Worm (Caenorhabditis elegans) whole organism, late embryonic: ENCODE data around the gene bgnt-1.1.

Source experiments
- C08G9.2 ChIP-seq: sonication (generic microtip); optimal IDR thresholded peaks from 2 replicates; lab custom pipeline; 2016; ENCODE audit warnings: mild to moderate bottlenecking, missing genetic modification characterization, moderate library complexity, missing compliant biosample characterization
- C38D4.7 ChIP-seq: fragments of 200-800 bp; sonication (Bioruptor generic); optimal IDR thresholded peaks from 2 replicates; lab custom pipeline; 2018; ENCODE audit warnings: mild to moderate bottlenecking, missing genetic modification characterization, moderate library complexity, missing compliant biosample characterization
- K02D7.2 ChIP-seq: sonication (generic microtip); optimal IDR thresholded peaks from 2 replicates; lab custom pipeline; 2017; ENCODE audit warnings: mild to moderate bottlenecking, missing genetic modification characterization, missing compliant biosample characterization
- T23F11.4 ChIP-seq: fragments of 200-800 bp; sonication (Bioruptor generic); optimal IDR thresholded peaks from 2 replicates; lab custom pipeline; 2018; ENCODE audit warnings: mild to moderate bottlenecking, missing genetic modification characterization, missing compliant biosample characterization
- ahr-1 ChIP-seq: sonication (generic microtip); optimal IDR thresholded peaks from 2 replicates; lab custom pipeline; 2016; ENCODE audit warnings: missing genetic modification characterization, missing compliant biosample characterization
- ama-1 ChIP-seq: fragments of 150-350 bp; optimal IDR thresholded peaks from 2 replicates; lab custom pipeline; 2014
- ceh-18 ChIP-seq: sonication (generic microtip); optimal IDR thresholded peaks from 2 replicates; lab custom pipeline; 2016; ENCODE audit warnings: missing genetic modification characterization, missing compliant biosample characterization
- ceh-19 ChIP-seq: fragments of 200-800 bp; sonication (Bioruptor generic); optimal IDR thresholded peaks from 2 replicates; lab custom pipeline; 2018; ENCODE audit warnings: mild to moderate bottlenecking, missing genetic modification characterization, missing compliant biosample characterization
- ceh-2 ChIP-seq: sonication (generic microtip); optimal IDR thresholded peaks from 2 replicates; lab custom pipeline; 2016; ENCODE audit warnings: missing genotype, missing genetic modification characterization, missing compliant biosample characterization
- ceh-22 ChIP-seq: sonication (generic microtip); optimal IDR thresholded peaks from 2 replicates; lab custom pipeline; 2017; ENCODE audit warnings: missing biosample characterization, missing genetic modification characterization
- ceh-30 ChIP-seq: fragments of 150-350 bp; optimal IDR thresholded peaks from 2 replicates; lab custom pipeline; 2014; ENCODE audit warnings: missing biosample characterization, missing genetic modification characterization
- ceh-31 ChIP-seq: sonication (generic microtip); optimal IDR thresholded peaks from 2 replicates; lab custom pipeline; 2016; ENCODE audit warnings: missing genetic modification characterization, missing compliant biosample characterization
- ceh-45 ChIP-seq: fragments of 200-800 bp; sonication (Bioruptor generic); IDR thresholded peaks from 2 replicates; pipeline ENCODE4 v1.3.6; 2022; ENCODE audit warnings: missing genetic modification reagents, missing genetic modification characterization, missing compliant biosample characterization
- ceh-6 ChIP-seq: fragments of 200-800 bp; sonication (Bioruptor generic); optimal IDR thresholded peaks from 2 replicates; lab custom pipeline; 2018; ENCODE audit warnings: mild to moderate bottlenecking, missing genetic modification characterization, missing compliant biosample characterization
- elt-2 ChIP-seq: sonication (generic microtip); optimal IDR thresholded peaks from 2 replicates; lab custom pipeline; 2016; ENCODE audit warnings: missing genetic modification reagents, missing genetic modification characterization, missing compliant biosample characterization
- elt-4 ChIP-seq: sonication (generic microtip); optimal IDR thresholded peaks from 2 replicates; lab custom pipeline; 2016; ENCODE audit warnings: missing genetic modification characterization, missing compliant biosample characterization
- ets-4 ChIP-seq: sonication (generic microtip); optimal IDR thresholded peaks from 2 replicates; lab custom pipeline; 2016; ENCODE audit warnings: missing genetic modification characterization, missing compliant biosample characterization
- eyg-1 ChIP-seq: sonication (generic microtip); optimal IDR thresholded peaks from 2 replicates; lab custom pipeline; 2016; ENCODE audit warnings: missing genotype, missing genetic modification characterization, missing compliant biosample characterization
- fax-1 ChIP-seq: sonication (generic microtip); optimal IDR thresholded peaks from 2 replicates; lab custom pipeline; 2016; ENCODE audit warnings: missing genotype, missing genetic modification characterization, missing compliant biosample characterization
- fkh-10 ChIP-seq: fragments of 150-350 bp; optimal IDR thresholded peaks from 2 replicates; lab custom pipeline; 2014; ENCODE audit warnings: missing biosample characterization, missing genetic modification reagents, missing genetic modification characterization
- fkh-6 ChIP-seq: sonication (generic microtip); optimal IDR thresholded peaks from 2 replicates; lab custom pipeline; 2016; ENCODE audit warnings: missing genetic modification characterization, missing compliant biosample characterization
- gmeb-2 ChIP-seq: sonication (generic microtip); optimal IDR thresholded peaks from 2 replicates; lab custom pipeline; 2016; ENCODE audit warnings: missing genetic modification characterization, inconsistent platforms, missing compliant biosample characterization
- hlh-15 ChIP-seq: sonication (generic microtip); optimal IDR thresholded peaks from 2 replicates; lab custom pipeline; 2016; ENCODE audit warnings: missing genetic modification characterization, missing compliant biosample characterization
- lin-11 ChIP-seq: fragments of 200-800 bp; sonication (Bioruptor generic); optimal IDR thresholded peaks from 2 replicates; lab custom pipeline; 2018; ENCODE audit warnings: mild to moderate bottlenecking, missing genetic modification characterization, missing compliant biosample characterization
- madf-2 ChIP-seq: sonication (generic microtip); optimal IDR thresholded peaks from 2 replicates; lab custom pipeline; 2017; ENCODE audit warnings: missing genetic modification characterization, missing compliant biosample characterization
- mec-3 ChIP-seq: sonication (generic microtip); optimal IDR thresholded peaks from 2 replicates; lab custom pipeline; 2016; ENCODE audit warnings: borderline replicate concordance, missing genetic modification characterization, missing compliant biosample characterization
- nfya-1 ChIP-seq: sonication (generic microtip); optimal IDR thresholded peaks from 2 replicates; lab custom pipeline; 2017; ENCODE audit warnings: missing genetic modification characterization, mild to moderate bottlenecking, missing compliant biosample characterization, antibody characterized with exemption, moderate library complexity
- nhr-232 ChIP-seq: sonication (generic microtip); optimal IDR thresholded peaks from 2 replicates; lab custom pipeline; 2016; ENCODE audit warnings: missing genetic modification characterization, missing compliant biosample characterization
- pag-3 ChIP-seq: sonication (generic microtip); optimal IDR thresholded peaks from 2 replicates; lab custom pipeline; 2016; ENCODE audit warnings: missing compliant biosample characterization, missing genetic modification characterization, borderline replicate concordance
- pat-9 ChIP-seq: fragments of 200-800 bp; sonication (Bioruptor generic); optimal IDR thresholded peaks from 2 replicates; lab custom pipeline; 2018; ENCODE audit warnings: mild to moderate bottlenecking, missing genetic modification characterization, moderate library complexity, missing compliant biosample characterization
- pqm-1 ChIP-seq: sonication (generic microtip); optimal IDR thresholded peaks from 2 replicates; lab custom pipeline; 2016; ENCODE audit warnings: missing genetic modification characterization, missing compliant biosample characterization
- ref-2 ChIP-seq: sonication (generic microtip); optimal IDR thresholded peaks from 2 replicates; lab custom pipeline; 2016; ENCODE audit warnings: missing genetic modification characterization, missing compliant biosample characterization
- rnt-1 ChIP-seq: sonication (generic microtip); optimal IDR thresholded peaks from 2 replicates; lab custom pipeline; 2016; ENCODE audit warnings: missing genetic modification characterization, missing compliant biosample characterization
- sox-2 ChIP-seq: fragments of 200-800 bp; sonication (Bioruptor generic); IDR thresholded peaks from 2 replicates; pipeline ENCODE4 v1.3.6; 2022; ENCODE audit warnings: missing genetic modification reagents, missing genetic modification characterization, missing compliant biosample characterization
- syd-9 ChIP-seq: sonication (generic microtip); optimal IDR thresholded peaks from 2 replicates; lab custom pipeline; 2016; ENCODE audit warnings: mild to moderate bottlenecking, missing genetic modification characterization, moderate library complexity, missing compliant biosample characterization
- unc-3 ChIP-seq, 2 experiments: fragments of 200-800 bp in 1 of 2; sonication (Bioruptor generic) in 1 of 2; sonication (generic microtip) in 1 of 2; conservative IDR thresholded peaks in 1 of 2; optimal IDR thresholded peaks in 1 of 2; 2 replicates each; pipeline versions ENCODE4 v1.3.6 to Lab custom; 2016 to 2022; ENCODE audit warnings: missing compliant biosample characterization in 2 of 2, missing genetic modification characterization in 2 of 2, missing genetic modification reagents in 1 of 2
- unc-42 ChIP-seq: sonication (generic microtip); optimal IDR thresholded peaks from 2 replicates; lab custom pipeline; 2016; ENCODE audit warnings: missing genotype, missing genetic modification characterization, missing compliant biosample characterization
- unc-86 ChIP-seq: sonication (generic microtip); optimal IDR thresholded peaks from 2 replicates; lab custom pipeline; 2016; ENCODE audit warnings: missing genetic modification characterization, missing compliant biosample characterization
- ztf-16 ChIP-seq: sonication (generic microtip); optimal IDR thresholded peaks from 2 replicates; lab custom pipeline; 2017; ENCODE audit warnings: missing genetic modification characterization, missing compliant biosample characterization

bgnt-1.1 gene

DNA sequence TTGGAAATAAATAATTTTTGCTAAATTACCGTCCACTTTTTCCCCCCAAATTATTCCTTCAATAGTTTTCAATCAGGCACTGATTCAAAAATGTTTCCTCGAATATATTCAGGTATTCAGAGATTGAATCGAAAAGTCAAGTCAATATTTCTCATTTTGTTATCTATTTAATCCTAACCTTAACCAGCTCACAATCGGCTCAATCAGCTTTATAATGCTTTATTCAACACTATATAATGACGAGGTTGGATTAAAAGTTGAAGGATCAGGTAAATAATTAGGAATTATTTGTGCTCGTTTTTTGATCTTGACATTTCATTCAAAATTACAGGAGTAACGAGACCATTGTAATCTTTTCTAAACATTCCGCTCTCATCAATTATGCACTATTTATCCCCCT lies 42.1 kb upstream of the bgnt-1.1 start:
- TF ChIP-seq gmeb-2 (tag; lab: Kevin White, UChicago) = no peak
- no peak for TF ChIP-seq fkh-6 (tag; lab: Kevin White, UChicago)
- TF ChIP-seq rnt-1 = no peak
- no peak for TF ChIP-seq unc-42 (tag; lab: Kevin White, UChicago)
- no peak for TF ChIP-seq pag-3 (tag; lab: Kevin White, UChicago)
- no peak for TF ChIP-seq unc-3 (GFP tag; conservative IDR thresholded peaks at IDR 0.05; lab: Robert Waterston, UW)
- TF ChIP-seq unc-3 (tag; optimal IDR thresholded peaks at IDR 0.05; lab: Kevin White, UChicago) = no peak
- TF ChIP-seq lin-11 (tag; lab: Kevin White, UChicago) = no peak
- no peak for TF ChIP-seq fax-1 (tag; lab: Kevin White, UChicago)
- TF ChIP-seq unc-86 (tag; lab: Kevin White, UChicago) = no peak
- TF ChIP-seq ets-4 (tag; lab: Kevin White, UChicago) = no peak

DNA sequence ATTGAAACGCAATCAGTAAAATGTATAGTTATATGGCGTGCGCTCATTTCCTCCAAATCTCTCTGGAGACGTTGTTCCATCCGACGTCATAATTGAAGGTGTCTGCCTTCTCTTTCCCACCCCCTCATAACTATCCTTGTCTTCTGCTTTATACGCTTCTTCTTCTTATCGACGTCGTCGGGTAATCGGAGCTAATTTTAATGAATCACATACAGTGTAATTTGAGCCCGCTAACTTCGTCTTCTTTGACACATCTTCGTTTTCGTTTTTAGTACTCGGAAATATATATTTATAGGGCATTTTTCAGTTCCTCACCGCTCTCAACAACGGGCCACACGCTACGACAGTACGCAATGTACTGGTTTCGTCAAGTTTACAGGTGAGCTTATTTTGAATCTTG lies 36.2 kb upstream of the bgnt-1.1 start, which contains the start of gene ins-1:
ins-1 (plus strand) TSS at position 301 of the 400 bp plus-strand sequence.
- no peak for TF ChIP-seq mec-3 (tag; lab: Kevin White, UChicago)
- no peak for TF ChIP-seq pag-3 (tag; lab: Kevin White, UChicago)
- TF ChIP-seq K02D7.2 = no peak
- TF ChIP-seq unc-86 (tag; lab: Kevin White, UChicago) = no peak
- TF ChIP-seq ama-1 (lab: Kevin White, UChicago) = no peak
- no peak for TF ChIP-seq nhr-232 (tag; lab: Kevin White, UChicago)
- no peak for TF ChIP-seq fkh-10

DNA sequence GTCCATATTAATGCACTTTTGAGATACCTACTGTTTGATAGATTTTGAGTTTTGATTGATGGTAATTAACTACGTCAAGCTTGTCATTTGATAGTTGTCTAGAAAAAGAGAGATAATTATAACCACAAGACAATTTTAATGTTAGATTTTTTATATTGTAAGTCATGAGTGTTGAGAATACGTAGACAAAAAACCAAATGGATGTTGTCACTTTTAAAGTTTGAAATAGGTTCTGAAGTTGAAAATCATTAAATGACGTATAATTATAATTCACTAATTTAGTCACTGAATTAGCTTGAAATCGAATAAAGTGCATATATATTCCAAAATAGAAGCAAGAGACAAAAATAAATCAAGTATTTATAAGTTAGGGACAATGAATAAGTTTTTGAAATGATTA lies 35.5 kb upstream of the bgnt-1.1 start:
- TF ChIP-seq ceh-22 (tag; lab: Kevin White, UChicago) (no peak), ceh-18 (no peak), T23F11.4 (GFP tag; lab: Kevin White, UChicago) (no peak), unc-42 (tag; lab: Kevin White, UChicago) (no peak), pat-9 (tag; lab: Kevin White, UChicago) (no peak), C08G9.2 (tag; lab: Kevin White, UChicago) (no peak), elt-4 (no peak), syd-9 (tag; lab: Kevin White, UChicago) (no peak), C38D4.7 (GFP tag; lab: Kevin White, UChicago) (no peak), eyg-1 (tag; lab: Kevin White, UChicago) (no peak), ahr-1 (no peak), madf-2 (tag; lab: Kevin White, UChicago) (no peak), elt-2 (tag; lab: Kevin White, UChicago) (no peak), rnt-1 (no peak), ztf-16 (tag; lab: Kevin White, UChicago) (no peak), fkh-6 (tag; lab: Kevin White, UChicago) (no peak), fkh-10 (no peak)
- TF ChIP-seq, all 69 proteins: peak for 0

DNA sequence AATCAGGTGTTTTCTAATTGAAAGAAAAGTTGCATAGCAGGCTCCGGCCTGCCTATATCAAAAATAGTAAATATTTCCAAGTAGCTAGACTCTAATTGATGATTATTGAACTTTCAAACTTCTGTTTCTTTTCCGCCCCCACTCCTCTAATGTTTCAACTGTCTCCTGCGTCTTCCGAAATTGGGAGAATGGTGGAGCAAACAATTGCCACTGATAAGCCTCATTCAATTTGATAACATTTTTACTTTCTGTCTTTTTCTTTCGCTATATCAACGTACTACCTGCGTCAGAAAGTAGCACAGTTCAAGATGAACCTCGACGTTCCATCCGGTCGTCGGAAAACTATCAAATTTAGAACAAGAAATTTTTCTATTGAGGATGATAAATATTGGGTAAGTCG lies 33.7 kb upstream of the bgnt-1.1 start, which contains the start of gene F13B12.3:
F13B12.3 (plus strand) TSS at position 223 of the 400 bp plus-strand sequence.
- TF ChIP-seq elt-2 (tag; lab: Kevin White, UChicago) (peak; percentile 38), ahr-1 (no peak)

DNA sequence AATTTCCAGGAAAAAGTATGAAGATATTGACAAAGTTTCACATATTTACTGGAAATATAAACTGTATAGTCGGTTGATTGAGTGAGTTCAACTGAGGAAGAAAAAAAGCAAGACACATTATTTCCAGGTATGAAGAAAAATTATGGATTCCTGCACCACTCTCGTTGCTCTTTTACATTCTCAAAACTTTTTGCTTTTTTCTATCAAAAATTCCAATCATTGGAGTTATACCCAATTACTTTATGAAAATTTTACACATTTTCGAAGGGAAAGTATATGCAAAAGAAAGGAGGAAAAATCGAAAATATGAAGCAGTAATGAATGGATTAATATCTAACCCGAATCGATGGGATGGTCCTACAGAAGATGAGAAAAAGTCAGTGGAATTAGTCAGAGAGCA lies 29.7 kb upstream of the bgnt-1.1 start:
- TF ChIP-seq sox-2 (GFP tag; lab: Robert Waterston, UW) = no peak
- no peak for TF ChIP-seq pqm-1 (tag; lab: Kevin White, UChicago)
- no peak for TF ChIP-seq rnt-1

DNA sequence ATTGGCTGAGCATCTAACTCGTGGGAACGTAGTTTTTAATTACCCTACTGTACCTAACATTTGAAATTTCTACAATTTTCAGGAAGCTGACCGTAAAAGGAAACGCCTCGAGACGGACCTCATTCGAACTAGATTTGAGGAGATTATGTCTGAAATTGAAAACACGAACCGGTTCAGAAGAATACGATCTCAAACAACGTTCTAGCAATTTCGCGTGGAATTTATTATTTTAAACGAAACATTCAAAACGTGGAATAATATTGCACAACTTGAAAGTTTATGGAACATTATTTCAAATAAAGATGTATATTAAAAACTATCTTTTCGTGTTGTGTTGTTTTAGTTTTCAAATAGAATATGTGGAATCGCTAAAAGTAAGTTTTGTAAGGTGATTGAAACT lies 29.1 kb upstream of the bgnt-1.1 start, which contains the start of gene F13B12.7:
F13B12.7 (plus strand) TSS at position 301 of the 400 bp plus-strand sequence.
- TF ChIP-seq rnt-1 (no peak), ceh-45 (GFP tag; lab: Robert Waterston, UW) (no peak), ceh-31 (no peak), nfya-1 (no peak), ref-2 (tag; lab: Kevin White, UChicago) (no peak), hlh-15 (tag; lab: Kevin White, UChicago) (no peak), ama-1 (lab: Kevin White, UChicago) (no peak), ztf-16 (tag; lab: Kevin White, UChicago) (no peak), ceh-19 (no peak), ceh-30 (tag; lab: Kevin White, UChicago) (no peak), fkh-10 (no peak), ceh-6 (GFP tag; lab: Kevin White, UChicago) (no peak), sox-2 (GFP tag; lab: Robert Waterston, UW) (no peak), ceh-2 (tag; lab: Kevin White, UChicago) (no peak)
- TF ChIP-seq, all 69 proteins: peak for 0
